Worm (Caenorhabditis elegans) whole organism, L2 larva: ENCODE results near the gene nhr-111.

Experiments used
- ceh-16 ChIP-seq: fragments of 150-350 bp; optimal IDR thresholded peaks from 2 replicates; lab custom pipeline; 2014; ENCODE audit warnings: missing biosample characterization, missing genetic modification characterization
- ceh-82 ChIP-seq: fragments of 150-350 bp; optimal IDR thresholded peaks from 2 replicates; lab custom pipeline; 2014; ENCODE audit warnings: missing biosample characterization, missing genetic modification characterization
- lin-39 ChIP-seq: fragments of 150-350 bp; optimal IDR thresholded peaks from 2 replicates; lab custom pipeline; 2014; ENCODE audit warnings: missing biosample characterization, missing genetic modification reagents, missing genetic modification characterization
- nhr-11 ChIP-seq: fragments of 150-350 bp; optimal IDR thresholded peaks from 2 replicates; lab custom pipeline; 2014; ENCODE audit warnings: missing biosample characterization, missing genetic modification characterization

- TF ChIP-seq nhr-11 (tag; lab: Kevin White, UChicago) (no peak), ceh-16 (no peak), lin-39 (tag; lab: Kevin White, UChicago) (no peak), ceh-82 (tag; lab: Kevin White, UChicago) (no peak)
Observed at ce11 chrV:16120499-16120898, 4.1 kb downstream of the nhr-111 start.
